Worm (Caenorhabditis elegans) whole organism, L1 larva: Measurements from ENCODE around the gene Y51H4A.24.

Experiments used
- C04F5.9 ChIP-seq: sonication (generic microtip); optimal IDR thresholded peaks from 2 replicates; lab custom pipeline; 2016; ENCODE audit warnings: missing genetic modification characterization, missing compliant biosample characterization
- C16A3.4 ChIP-seq: fragments of 150-350 bp; optimal IDR thresholded peaks from 2 replicates; lab custom pipeline; 2014; ENCODE audit warnings: missing biosample characterization, missing genetic modification characterization
- C34B4.2 ChIP-seq: sonication (generic microtip); optimal IDR thresholded peaks from 2 replicates; lab custom pipeline; 2017; ENCODE audit warnings: mild to moderate bottlenecking, missing genetic modification characterization, missing compliant biosample characterization
- alr-1 ChIP-seq: fragments of 200-800 bp; sonication (Bioruptor generic); optimal IDR thresholded peaks from 2 replicates; lab custom pipeline; 2018; ENCODE audit warnings: borderline replicate concordance, mild to moderate bottlenecking, missing genetic modification characterization, missing compliant biosample characterization
- ama-1 ChIP-seq: fragments of 150-350 bp; optimal IDR thresholded peaks from 2 replicates; lab custom pipeline; 2014
- ceh-88 ChIP-seq: fragments of 200-800 bp; sonication (Bioruptor generic); IDR thresholded peaks from 2 replicates; pipeline ENCODE4 v1.3.6; 2022; ENCODE audit warnings: missing genetic modification characterization, missing compliant biosample characterization
- ceh-90 ChIP-seq: sonication (generic microtip); optimal IDR thresholded peaks from 2 replicates; lab custom pipeline; 2016; ENCODE audit warnings: missing genetic modification characterization, missing compliant biosample characterization
- dpl-1 ChIP-seq, 3 experiments: fragments of 150-350 bp in 2 of 3; sonication (generic microtip) in 1 of 3; optimal IDR thresholded peaks; 2 replicates each; lab custom pipeline; 2014 to 2017; ENCODE audit warnings: missing biosample characterization in 3 of 3, missing genetic modification characterization in 3 of 3, missing genetic modification reagents in 3 of 3
- dsc-1 ChIP-seq: sonication (generic microtip); optimal IDR thresholded peaks from 2 replicates; lab custom pipeline; 2016; ENCODE audit warnings: mild to moderate bottlenecking, missing genetic modification characterization, missing compliant biosample characterization
- efl-1 ChIP-seq, 4 experiments: fragments of 150-350 bp; optimal IDR thresholded peaks in 3 of 4; peaks in 1 of 4; 1 replicate in 1 of 4; 2 replicates in 3 of 4; lab custom pipeline; 2014; ENCODE audit warnings: missing biosample characterization in 2 of 4, missing genetic modification characterization in 2 of 4, missing genetic modification reagents in 2 of 4
- egl-13 ChIP-seq: sonication (generic microtip); optimal IDR thresholded peaks from 2 replicates; lab custom pipeline; 2016; ENCODE audit warnings: missing genotype, missing genetic modification reagents, missing genetic modification characterization, missing compliant biosample characterization
- elt-2 ChIP-seq: sonication (generic microtip); optimal IDR thresholded peaks from 2 replicates; lab custom pipeline; 2016; ENCODE audit warnings: missing genetic modification characterization, mild to moderate bottlenecking, inconsistent platforms, missing compliant biosample characterization, missing genetic modification reagents
- ets-5 ChIP-seq: fragments of 200-800 bp; sonication (Bioruptor generic); IDR thresholded peaks from 2 replicates; pipeline ENCODE4 v1.3.6; 2022; ENCODE audit warnings: missing genetic modification characterization, missing compliant biosample characterization
- fkh-10 ChIP-seq: sonication (generic microtip); optimal IDR thresholded peaks from 2 replicates; lab custom pipeline; 2017; ENCODE audit warnings: missing biosample characterization, missing genetic modification reagents, missing genetic modification characterization
- hlh-17 ChIP-seq: fragments of 200-800 bp; sonication (Bioruptor generic); optimal IDR thresholded peaks from 2 replicates; lab custom pipeline; 2018; ENCODE audit warnings: missing genetic modification characterization, mild to moderate bottlenecking, missing compliant biosample characterization, moderate library complexity, borderline replicate concordance
- irx-1 ChIP-seq: sonication (generic microtip); optimal IDR thresholded peaks from 2 replicates; lab custom pipeline; 2016; ENCODE audit warnings: missing genetic modification characterization, missing compliant biosample characterization
- isw-1 ChIP-seq: fragments of 200-800 bp; sonication (Bioruptor generic); IDR thresholded peaks from 2 replicates; pipeline ENCODE4 v1.3.6; 2022; ENCODE audit warnings: missing genetic modification characterization, missing compliant biosample characterization
- jun-1 ChIP-seq: fragments of 150-350 bp; optimal IDR thresholded peaks from 2 replicates; lab custom pipeline; 2014; ENCODE audit warnings: missing biosample characterization, missing genetic modification reagents, missing genetic modification characterization
- lin-14 ChIP-seq: fragments of 200-800 bp; sonication (Bioruptor generic); optimal IDR thresholded peaks from 2 replicates; lab custom pipeline; 2018; ENCODE audit warnings: mild to moderate bottlenecking, missing genetic modification characterization, moderate library complexity, missing compliant biosample characterization
- lin-15B ChIP-seq: fragments of 150-350 bp; sonication (generic microtip); optimal IDR thresholded peaks from 3 replicates; lab custom pipeline; 2014; ENCODE audit warnings: missing biosample characterization, missing genetic modification characterization
- lin-35 ChIP-seq, 2 experiments: fragments of 150-350 bp; optimal IDR thresholded peaks; 2 replicates each; lab custom pipeline; 2014; ENCODE audit warnings: missing biosample characterization in 2 of 2, missing genetic modification characterization in 2 of 2, missing genetic modification reagents in 2 of 2
- lsy-2 ChIP-seq, 2 experiments: fragments of 150-350 bp; optimal IDR thresholded peaks; 2 replicates each; lab custom pipeline; 2014; ENCODE audit warnings: missing biosample characterization in 2 of 2, missing genetic modification characterization in 2 of 2
- mdl-1 ChIP-seq, 2 experiments: fragments of 150-350 bp; optimal IDR thresholded peaks; 2 replicates each; lab custom pipeline; 2014 to 2017; ENCODE audit warnings: missing biosample characterization in 2 of 2, missing genetic modification characterization in 2 of 2, inconsistent platforms in 1 of 2
- mep-1 ChIP-seq: fragments of 150-350 bp; optimal IDR thresholded peaks from 2 replicates; lab custom pipeline; 2014; ENCODE audit warnings: missing biosample characterization, missing genetic modification characterization
- nhr-12 ChIP-seq: sonication (generic microtip); optimal IDR thresholded peaks from 2 replicates; lab custom pipeline; 2017; ENCODE audit warnings: missing biosample characterization, missing genetic modification characterization
- nhr-237 ChIP-seq: fragments of 150-350 bp; optimal IDR thresholded peaks from 2 replicates; lab custom pipeline; 2014; ENCODE audit warnings: missing biosample characterization, missing genetic modification characterization
- nhr-28 ChIP-seq: fragments of 150-350 bp; optimal IDR thresholded peaks from 2 replicates; lab custom pipeline; 2014; ENCODE audit warnings: missing biosample characterization, missing genetic modification characterization
- nhr-47 ChIP-seq: sonication (generic microtip); optimal IDR thresholded peaks from 2 replicates; lab custom pipeline; 2016; ENCODE audit warnings: mild to moderate bottlenecking, missing genetic modification characterization, moderate library complexity, missing compliant biosample characterization
- nhr-76 ChIP-seq: sonication (generic microtip); optimal IDR thresholded peaks from 2 replicates; lab custom pipeline; 2017; ENCODE audit warnings: missing biosample characterization, missing genetic modification characterization
- nhr-77 ChIP-seq: fragments of 150-350 bp; optimal IDR thresholded peaks from 2 replicates; lab custom pipeline; 2014; ENCODE audit warnings: missing biosample characterization, missing genetic modification characterization
- rnt-1 ChIP-seq: sonication (generic microtip); optimal IDR thresholded peaks from 2 replicates; lab custom pipeline; 2016; ENCODE audit warnings: mild to moderate bottlenecking, missing genetic modification characterization, moderate library complexity, missing compliant biosample characterization
- skn-1 ChIP-seq: fragments of 150-350 bp; optimal IDR thresholded peaks from 2 replicates; lab custom pipeline; 2014; ENCODE audit warnings: missing biosample characterization, missing genetic modification characterization
- snpc-4 ChIP-seq: fragments of 150-350 bp; optimal IDR thresholded peaks from 2 replicates; lab custom pipeline; 2014; ENCODE audit warnings: missing biosample characterization, missing genetic modification characterization
- snu-23 ChIP-seq: sonication (generic microtip); optimal IDR thresholded peaks from 2 replicates; lab custom pipeline; 2016; ENCODE audit warnings: missing genetic modification characterization, missing compliant biosample characterization
- sup-37 ChIP-seq: fragments of 200-800 bp; sonication (Bioruptor generic); optimal IDR thresholded peaks from 2 replicates; lab custom pipeline; 2018; ENCODE audit warnings: mild to moderate bottlenecking, missing genetic modification characterization, missing compliant biosample characterization
- tbx-2 ChIP-seq: sonication (generic microtip); optimal IDR thresholded peaks from 2 replicates; lab custom pipeline; 2016; ENCODE audit warnings: missing genetic modification characterization, missing compliant biosample characterization
- tlp-1 ChIP-seq: fragments of 150-350 bp; optimal IDR thresholded peaks from 2 replicates; lab custom pipeline; 2014; ENCODE audit warnings: missing biosample characterization, missing genetic modification characterization
- unc-130 ChIP-seq: fragments of 150-350 bp; optimal IDR thresholded peaks from 2 replicates; lab custom pipeline; 2017; ENCODE audit warnings: missing biosample characterization, missing genetic modification characterization, inconsistent platforms
- unc-86 ChIP-seq: sonication (generic microtip); optimal IDR thresholded peaks from 2 replicates; lab custom pipeline; 2016; ENCODE audit warnings: missing genetic modification characterization, missing compliant biosample characterization
- vab-15 ChIP-seq: sonication (generic microtip); optimal IDR thresholded peaks from 2 replicates; lab custom pipeline; 2017; ENCODE audit warnings: missing genotype, mild to moderate bottlenecking, missing genetic modification characterization, missing compliant biosample characterization
- xbp-1 ChIP-seq: sonication (generic microtip); optimal IDR thresholded peaks from 2 replicates; lab custom pipeline; 2016; ENCODE audit warnings: missing genetic modification characterization, missing compliant biosample characterization
- zag-1 ChIP-seq: fragments of 150-350 bp; optimal IDR thresholded peaks from 2 replicates; lab custom pipeline; 2014; ENCODE audit warnings: missing biosample characterization, missing genetic modification characterization
- zip-4 ChIP-seq: fragments of 200-800 bp; sonication (Bioruptor generic); optimal IDR thresholded peaks from 2 replicates; lab custom pipeline; 2018; ENCODE audit warnings: mild to moderate bottlenecking, missing genetic modification characterization, moderate library complexity, missing compliant biosample characterization
- ztf-11 ChIP-seq, 2 experiments: sonication (generic microtip); optimal IDR thresholded peaks; 2 replicates each; lab custom pipeline; 2016 to 2017; ENCODE audit warnings: missing genetic modification characterization in 2 of 2, missing biosample characterization in 1 of 2, missing compliant biosample characterization in 1 of 2

Y51H4A.24 gene

DNA sequence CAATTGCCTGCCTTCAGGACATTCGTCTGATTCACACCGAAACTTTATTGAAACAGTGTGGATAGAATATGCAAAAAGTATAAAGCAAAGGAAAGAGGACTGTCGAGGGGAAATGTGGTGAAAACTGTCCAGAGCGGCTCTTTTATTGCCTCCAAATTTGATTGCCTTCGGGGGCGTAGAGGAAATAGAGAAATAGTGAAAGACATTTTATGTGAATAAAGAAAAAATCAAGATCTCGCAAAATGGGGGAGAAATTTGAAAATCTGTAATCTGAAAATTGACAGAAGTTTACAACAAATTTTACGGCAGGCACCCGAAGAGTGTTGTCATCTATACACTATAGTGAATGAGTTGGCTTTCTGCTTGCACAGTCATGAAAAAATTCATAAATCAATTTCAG, at the start of gene Y51H4A.24:
Gene Y51H4A.24, minus strand, starts transcription at position 101 of the 400 bp plus-strand sequence.
- TF ChIP-seq nhr-12 (tag; lab: Kevin White, UChicago) (no peak), lin-15B (tag; lab: Kevin White, UChicago) (no peak), alr-1 (tag; lab: Kevin White, UChicago) (no peak), mep-1 (tag; lab: Kevin White, UChicago) (no peak), ama-1 (no peak), isw-1 (GFP tag; lab: Robert Waterston, UW) (no peak)

- TF ChIP-seq tlp-1 (tag; lab: Kevin White, UChicago): no peak
- TF ChIP-seq unc-86 (tag; lab: Kevin White, UChicago): no peak
- no peak for TF ChIP-seq fkh-10
- TF ChIP-seq snpc-4: no peak
- no peak for TF ChIP-seq tbx-2 (tag; lab: Kevin White, UChicago)
- TF ChIP-seq egl-13 (tag; lab: Kevin White, UChicago): no peak
- no peak for TF ChIP-seq nhr-28 (tag; lab: Kevin White, UChicago)
These were observed 46.4 kb upstream of the Y51H4A.24 start, which contains the start of gene Y43D4A.6 for ce11 chrIV:16787024-16787423. Y43D4A.6 (plus strand) TSS chrIV:16787324.

ce11 chrIV:16778644-16779043, 38.0 kb upstream of the Y51H4A.24 start:
- no peak for TF ChIP-seq dpl-1 (GFP tag; optimal IDR thresholded peaks at IDR 0.05; lab: Kevin White, UChicago)
- TF ChIP-seq, all 84 proteins: peak for 0

DNA sequence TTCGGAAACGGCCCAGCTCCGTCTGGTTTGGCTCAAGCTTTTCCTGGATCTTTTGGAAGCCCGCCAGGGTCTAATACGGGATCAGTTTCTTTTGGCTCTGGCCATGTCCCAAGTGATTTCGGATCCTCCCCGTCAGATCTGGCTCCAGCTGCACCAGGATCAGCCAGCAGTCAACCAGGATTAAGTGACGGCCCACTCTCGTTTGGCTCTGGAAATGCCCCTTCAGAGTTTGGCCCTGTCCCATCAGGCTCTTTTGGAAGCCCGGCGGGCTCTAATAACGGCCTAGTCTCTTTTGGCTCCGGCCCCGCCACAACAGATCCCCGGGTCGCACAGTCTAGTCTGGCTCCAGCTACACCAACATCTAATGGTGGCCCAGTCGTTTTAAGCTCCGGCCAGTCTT, 37.1 kb upstream of the Y51H4A.24 start:
- TF ChIP-seq efl-1 (optimal IDR thresholded peaks at IDR 0.05; lab: Kevin White, UChicago) (no peak), efl-1 (GFP tag; optimal IDR thresholded peaks at IDR 0.05 in 1 of 2; lab: Kevin White, UChicago) (peak in 1 of 2 experiments; percentile 56), ceh-88 (GFP tag; lab: Robert Waterston, UW) (no peak)
- TF ChIP-seq, all 84 proteins: peak for 1

DNA sequence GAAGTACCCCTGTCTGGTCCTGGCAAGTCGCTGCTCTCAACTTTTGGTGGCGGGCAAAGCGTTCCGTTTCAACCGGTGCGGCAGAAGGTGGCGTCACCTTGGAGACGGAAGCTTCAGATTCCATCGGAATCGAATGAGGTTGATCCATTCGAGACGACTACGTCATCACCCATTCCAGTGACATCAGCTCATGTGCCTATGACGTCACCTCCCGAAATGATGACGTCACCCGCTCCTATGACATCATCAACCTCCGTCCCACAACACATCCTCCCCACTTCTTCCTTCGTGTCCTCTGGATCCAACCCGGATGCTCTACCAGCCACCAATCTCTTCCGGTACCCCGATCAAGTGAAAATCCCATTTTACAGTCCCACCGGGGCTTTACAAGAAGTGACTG, 36.2 kb upstream of the Y51H4A.24 start:
- TF ChIP-seq vab-15 (tag; lab: Kevin White, UChicago) (no peak), mdl-1 (tag; optimal IDR thresholded peaks at IDR 0.05; lab: Kevin White, UChicago) (no peak), unc-86 (tag; lab: Kevin White, UChicago) (no peak), sup-37 (no peak), nhr-12 (tag; lab: Kevin White, UChicago) (no peak)

DNA sequence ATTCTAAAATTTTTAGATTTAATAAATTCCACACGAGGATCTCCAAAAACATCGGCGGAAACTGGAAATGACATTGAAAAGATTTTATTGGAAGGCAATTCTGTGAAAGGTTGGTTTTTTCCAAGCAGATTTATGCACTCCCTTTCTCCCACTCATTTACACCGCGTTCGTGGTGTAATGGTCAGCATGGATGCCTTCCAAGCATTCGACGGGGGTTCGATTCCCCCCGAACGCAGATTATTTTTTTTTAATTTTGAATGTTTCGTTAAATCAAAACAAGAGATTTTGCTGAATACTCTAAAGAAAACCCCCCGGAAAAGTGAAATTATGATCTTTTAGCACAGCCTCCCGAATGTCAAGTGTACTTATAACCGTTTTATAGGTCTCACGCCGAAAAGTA, 35.3 kb upstream of the Y51H4A.24 start:
- TF ChIP-seq unc-130 (tag; lab: Kevin White, UChicago): no peak
- TF ChIP-seq nhr-77 (tag; lab: Kevin White, UChicago): no peak
- no peak for TF ChIP-seq snu-23 (GFP tag; lab: Kevin White, UChicago)
- no peak for TF ChIP-seq sup-37
- no peak for TF ChIP-seq zip-4 (GFP tag; lab: Kevin White, UChicago)
- TF ChIP-seq rnt-1 (tag; lab: Kevin White, UChicago): no peak
- no peak for TF ChIP-seq nhr-237 (tag; lab: Kevin White, UChicago)
- TF ChIP-seq ztf-11 (tag; optimal IDR thresholded peaks at IDR 0.05; lab: Kevin White, UChicago): no peak
- TF ChIP-seq elt-2 (tag; lab: Kevin White, UChicago): no peak
- no peak for TF ChIP-seq C04F5.9 (tag; lab: Kevin White, UChicago)
- TF ChIP-seq ceh-88 (GFP tag; lab: Robert Waterston, UW): no peak
- TF ChIP-seq nhr-47 (tag; lab: Kevin White, UChicago): no peak
- TF ChIP-seq lin-35 (GFP tag; optimal IDR thresholded peaks at IDR 0.05; lab: Kevin White, UChicago): peak in 1 of 2 experiments; percentile 42
- no peak for TF ChIP-seq dsc-1 (tag; lab: Kevin White, UChicago)
- no peak for TF ChIP-seq xbp-1 (tag; lab: Kevin White, UChicago)
- TF ChIP-seq hlh-17 (GFP tag; lab: Kevin White, UChicago): no peak
- TF ChIP-seq lin-14 (GFP tag; lab: Kevin White, UChicago): no peak
- TF ChIP-seq ets-5: no peak
- peak; percentile 26 for TF ChIP-seq C16A3.4 (tag; lab: Kevin White, UChicago)
- no peak for TF ChIP-seq C34B4.2 (tag; lab: Kevin White, UChicago)
- peak in 1 of 3 experiments; percentile 8 for TF ChIP-seq dpl-1 (GFP tag; optimal IDR thresholded peaks at IDR 0.05; lab: Kevin White, UChicago)
- no peak for TF ChIP-seq jun-1
- TF ChIP-seq skn-1 (tag; lab: Kevin White, UChicago): no peak
- no peak for TF ChIP-seq ceh-90 (tag; lab: Kevin White, UChicago)
- TF ChIP-seq nhr-76 (tag; lab: Kevin White, UChicago): no peak
- no peak for TF ChIP-seq lsy-2 (tag; optimal IDR thresholded peaks at IDR 0.05; lab: Kevin White, UChicago)
- no peak for TF ChIP-seq zag-1 (tag; lab: Kevin White, UChicago)
- no peak for TF ChIP-seq irx-1 (tag; lab: Kevin White, UChicago)
